Fruit fly (Drosophila melanogaster) whole organism, prepupa: Measurements from ENCODE around the gene IntS4.

Experiments used
- CG10631 ChIP-seq: fragments of 200-800 bp; sonication (Bioruptor generic); optimal IDR thresholded peaks from 2 replicates; lab custom pipeline; 2016; ENCODE audit warnings: missing biosample characterization, missing genetic modification characterization
- CG15336 ChIP-seq: fragments of 200-800 bp; sonication (Bioruptor generic); IDR thresholded peaks from 2 replicates; pipeline ENCODE4 v1.3.6; 2022; ENCODE audit warnings: missing biosample characterization, missing genetic modification characterization
- CG1621 ChIP-seq: fragments of 200-800 bp; sonication (Bioruptor generic); optimal IDR thresholded peaks from 3 replicates; lab custom pipeline; 2018; ENCODE audit warnings: missing biosample characterization, mild to moderate bottlenecking, missing genetic modification characterization
- CG3032 ChIP-seq: fragments of 200-800 bp; optimal IDR thresholded peaks from 2 replicates; lab custom pipeline; 2019; ENCODE audit warnings: missing biosample characterization, mild to moderate bottlenecking, missing genetic modification characterization, moderate library complexity
- CG8319 ChIP-seq: fragments of 200-800 bp; sonication (Bioruptor generic); optimal IDR thresholded peaks from 3 replicates; lab custom pipeline; 2016; ENCODE audit warnings: missing biosample characterization, missing genetic modification characterization
- Hr39 ChIP-seq: fragments of 200-800 bp; sonication (Bioruptor generic); optimal IDR thresholded peaks from 2 replicates; lab custom pipeline; 2016; ENCODE audit warnings: missing biosample characterization, missing genetic modification characterization
- OdsH ChIP-seq: fragments of 200-800 bp; sonication (Bioruptor generic); optimal IDR thresholded peaks from 3 replicates; lab custom pipeline; 2016; ENCODE audit warnings: missing biosample characterization, missing genetic modification characterization
- Sox102F ChIP-seq: fragments of 200-800 bp; sonication (Bioruptor generic); optimal IDR thresholded peaks from 2 replicates; lab custom pipeline; 2016; ENCODE audit warnings: missing biosample characterization, mild to moderate bottlenecking, missing genetic modification characterization
- lz ChIP-seq: fragments of 200-800 bp; sonication (Bioruptor generic); optimal IDR thresholded peaks from 3 replicates; lab custom pipeline; 2016; ENCODE audit warnings: missing biosample characterization, missing genetic modification characterization
- pdm3 ChIP-seq: fragments of 200-800 bp; sonication (Bioruptor generic); optimal IDR thresholded peaks from 3 replicates; lab custom pipeline; 2016; ENCODE audit warnings: missing biosample characterization, missing genetic modification characterization

DNA sequence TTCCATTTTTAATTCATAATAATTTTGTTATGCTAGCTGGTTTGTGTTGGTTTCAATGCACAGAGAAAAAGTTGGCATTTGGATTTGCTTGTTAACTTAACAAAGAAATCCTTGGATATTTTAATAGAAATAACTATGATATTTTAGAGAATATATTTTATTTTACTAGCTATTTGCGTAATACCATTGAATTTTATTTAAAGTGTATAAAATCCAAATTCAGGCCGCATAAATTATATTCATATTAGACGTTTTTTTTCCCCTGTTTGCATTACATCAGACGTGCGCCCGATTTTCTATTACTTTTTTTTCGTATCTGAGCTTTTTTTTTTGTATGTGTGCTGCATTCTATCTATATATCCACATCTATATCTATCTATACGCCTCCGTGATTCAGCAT lies 23.8 kb downstream of the IntS4 start:
- no peak for TF ChIP-seq CG1621 (tag; lab: Kevin White, UChicago)
- TF ChIP-seq Hr39 (GFP tag; lab: Kevin White, UChicago): no peak
- no peak for TF ChIP-seq pdm3
- TF ChIP-seq CG10631 (GFP tag; lab: Kevin White, UChicago): no peak
- TF ChIP-seq lz (GFP tag; lab: Kevin White, UChicago): no peak
- TF ChIP-seq CG15336 (GFP tag; lab: Robert Waterston, UW): peak; percentile 67
- no peak for TF ChIP-seq CG8319 (GFP tag; lab: Kevin White, UChicago)
- TF ChIP-seq CG3032 (tag; lab: Kevin White, UChicago): no peak
- no peak for TF ChIP-seq Sox102F (GFP tag; lab: Kevin White, UChicago)
- no peak for TF ChIP-seq OdsH (GFP tag; lab: Kevin White, UChicago)
